Worm (Caenorhabditis elegans): ENCODE measurements around the gene F46H5.4.

DNA sequence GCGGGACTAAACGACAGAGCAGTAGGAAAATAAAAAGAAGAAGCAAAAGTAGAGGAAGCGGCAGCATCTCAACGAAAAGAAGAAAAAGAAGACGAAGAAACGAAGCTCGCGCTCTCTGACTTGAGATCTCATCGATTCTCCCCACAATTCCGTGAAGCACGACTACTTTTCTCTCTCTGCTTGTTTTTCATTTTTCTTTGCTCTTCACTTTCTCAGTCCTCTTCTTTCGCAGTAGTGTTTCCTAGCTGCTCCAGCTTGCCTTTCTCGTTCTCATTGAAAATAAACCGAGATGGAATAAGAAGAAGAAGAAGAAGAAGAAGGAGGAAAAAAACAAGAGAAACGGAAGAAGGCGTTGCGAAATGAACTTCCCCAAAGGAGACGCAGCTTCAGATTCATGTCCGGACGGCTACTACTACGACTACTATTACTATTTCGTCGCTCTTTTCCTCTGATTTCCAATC lies 30.3 kb upstream of the F46H5.4 start:
- TF ChIP-seq ztf-11 (tag; optimal IDR thresholded peaks at IDR 0.05) (no peak), lsy-2 (tag; optimal IDR thresholded peaks at IDR 0.05) (no peak), mab-5 (tag; optimal IDR thresholded peaks at IDR 0.05) (no peak), unc-39 (tag; optimal IDR thresholded peaks at IDR 0.05) (peak; percentile 60), lin-32 (GFP tag; optimal IDR thresholded peaks at IDR 0.05) (no peak), ceh-39 (tag; optimal IDR thresholded peaks at IDR 0.05) (no peak), ham-2 (GFP tag; optimal IDR thresholded peaks at IDR 0.05) (no peak), blmp-1 (tag; optimal IDR thresholded peaks at IDR 0.05) (no peak), elt-3 (tag; optimal IDR thresholded peaks at IDR 0.05) (no peak), ceh-43 (GFP tag; optimal IDR thresholded peaks at IDR 0.05) (no peak), unc-62 (GFP tag; optimal IDR thresholded peaks at IDR 0.05) (no peak), nhr-28 (tag; optimal IDR thresholded peaks at IDR 0.05) (no peak), elt-1 (tag; optimal IDR thresholded peaks at IDR 0.05; ENCODE audit: borderline replicate concordance, insufficient read depth) (no peak)
